Fruit fly (Drosophila melanogaster) whole organism: ENCODE data around the gene SdhD.

Source experiments
- CG8478 ChIP-seq: fragments of >200 bp; optimal IDR thresholded peaks from 2 replicates; lab custom pipeline; 2018; ENCODE audit warnings: inconsistent platforms
- Dll ChIP-seq: fragments of >200 bp; optimal IDR thresholded peaks from 2 replicates; lab custom pipeline; 2017
- EcR ChIP-seq, 2 experiments: fragments of >200 bp; optimal IDR thresholded peaks; 2 replicates each; lab custom pipeline; 2017; ENCODE audit warnings: missing biosample characterization in 2 of 2, missing genetic modification characterization in 2 of 2, missing genetic modification reagents in 2 of 2
- pan ChIP-seq: fragments of >200 bp; optimal IDR thresholded peaks from 2 replicates; lab custom pipeline; 2017
- psq ChIP-seq: fragments of >200 bp; optimal IDR thresholded peaks from 2 replicates; lab custom pipeline; 2017
- usp ChIP-seq: fragments of >200 bp; optimal IDR thresholded peaks from 2 replicates; lab custom pipeline; 2017; ENCODE audit warnings: missing biosample characterization, missing genetic modification characterization, mixed read lengths

dm6 chr3R:23740968-23741367, 19.4 kb downstream of the SdhD start:
- TF ChIP-seq CG8478 (lab: Kevin White, UChicago): no peak
- TF ChIP-seq psq (lab: Kevin White, UChicago): no peak
- TF ChIP-seq usp (GFP tag; lab: Kevin White, UChicago): no peak
- TF ChIP-seq EcR (GFP tag; optimal IDR thresholded peaks at IDR 0.05; lab: Kevin White, UChicago): no peak
- TF ChIP-seq pan (lab: Kevin White, UChicago): no peak
- no peak for TF ChIP-seq Dll (lab: Kevin White, UChicago)
